Fruit fly (Drosophila melanogaster) whole organism, embryonic: ENCODE measurements around the gene Fbp2.

ENCODE experiments used
- Asciz ChIP-seq: fragments of 200-800 bp; sonication (Bioruptor generic); optimal IDR thresholded peaks from 2 replicates; lab custom pipeline; 2017; ENCODE audit warnings: missing biosample characterization, mild to moderate bottlenecking, missing genetic modification characterization, missing genetic modification reagents
- BEAF-32 ChIP-seq: fragments of 200-800 bp; sonication (Bioruptor generic); optimal IDR thresholded peaks from 3 replicates; lab custom pipeline; 2017; ENCODE audit warnings: missing biosample characterization, missing genetic modification characterization, mild to moderate bottlenecking, moderate library complexity, missing genetic modification reagents
- C15 ChIP-seq: fragments of 200-800 bp; sonication (Bioruptor generic); IDR thresholded peaks from 3 replicates; pipeline ENCODE4 v1.3.6; 2022; ENCODE audit warnings: missing biosample characterization, missing genetic modification characterization
- CG10366 ChIP-seq: fragments of 200-800 bp; sonication (Bioruptor generic); IDR thresholded peaks from 2 replicates; pipeline ENCODE4 v1.3.6; 2022; ENCODE audit warnings: missing biosample characterization, missing genetic modification characterization
- CG11504 ChIP-seq: fragments of 200-800 bp; sonication (Bioruptor generic); optimal IDR thresholded peaks from 3 replicates; lab custom pipeline; 2019; ENCODE audit warnings: missing biosample characterization, mild to moderate bottlenecking, missing genetic modification characterization, moderate library complexity
- CG11560 ChIP-seq: fragments of 200-800 bp; sonication (Bioruptor generic); IDR thresholded peaks from 3 replicates; pipeline ENCODE4 v1.3.6; 2022; ENCODE audit warnings: missing biosample characterization, missing genetic modification characterization
- CG1233 ChIP-seq: fragments of 200-800 bp; sonication (Bioruptor generic); optimal IDR thresholded peaks from 4 replicates; lab custom pipeline; 2018; ENCODE audit warnings: missing biosample characterization, mild to moderate bottlenecking, missing genetic modification characterization
- CG12659 ChIP-seq: fragments of 200-800 bp; sonication (Bioruptor generic); optimal IDR thresholded peaks from 3 replicates; lab custom pipeline; 2017; ENCODE audit warnings: mild to moderate bottlenecking, missing biosample characterization, missing genetic modification reagents, missing genetic modification characterization
- CG13624 ChIP-seq: fragments of 200-800 bp; sonication (Bioruptor generic); optimal IDR thresholded peaks from 2 replicates; lab custom pipeline; 2016; ENCODE audit warnings: missing biosample characterization, missing genetic modification characterization
- CG13894 ChIP-seq: fragments of 200-800 bp; sonication (Bioruptor generic); optimal IDR thresholded peaks from 3 replicates; lab custom pipeline; 2018; ENCODE audit warnings: missing biosample characterization, mild to moderate bottlenecking, missing genetic modification characterization, moderate library complexity
- CG14014 ChIP-seq: fragments of 200-800 bp; sonication (Bioruptor generic); IDR thresholded peaks from 2 replicates; pipeline ENCODE4 v1.3.6; 2022; ENCODE audit warnings: missing biosample characterization, missing genetic modification characterization
- CG14710 ChIP-seq: fragments of 200-800 bp; sonication (Bioruptor generic); optimal IDR thresholded peaks from 3 replicates; lab custom pipeline; 2019; ENCODE audit warnings: missing biosample characterization, mild to moderate bottlenecking, missing genetic modification characterization, moderate library complexity
- CG17361 ChIP-seq: fragments of 200-800 bp; sonication (Bioruptor generic); IDR thresholded peaks from 3 replicates; pipeline ENCODE4 v1.3.6; 2022; ENCODE audit warnings: missing biosample characterization, missing genetic modification characterization
- CG17612 ChIP-seq: fragments of 200-800 bp; sonication (Bioruptor generic); IDR thresholded peaks from 2 replicates; pipeline ENCODE4 v1.3.6; 2022; ENCODE audit warnings: missing biosample characterization, missing genetic modification characterization
- CG2120 ChIP-seq: fragments of 200-800 bp; sonication (Bioruptor generic); optimal IDR thresholded peaks from 3 replicates; lab custom pipeline; 2016; ENCODE audit warnings: missing biosample characterization, missing genetic modification characterization
- CG2199 ChIP-seq: fragments of 200-800 bp; sonication (Bioruptor generic); IDR thresholded peaks from 3 replicates; pipeline ENCODE4 v1.3.6; 2022; ENCODE audit warnings: missing biosample characterization, missing genetic modification characterization
- CG34224 ChIP-seq: fragments of 200-800 bp; sonication (Bioruptor generic); IDR thresholded peaks from 3 replicates; pipeline ENCODE4 v1.3.6; 2022; ENCODE audit warnings: missing biosample characterization, missing genetic modification characterization; ENCODE audit not compliant: partially characterized antibody
- CG42726 ChIP-seq: fragments of 200-800 bp; sonication (Bioruptor generic); IDR thresholded peaks from 2 replicates; pipeline ENCODE4 v1.3.6; 2022; ENCODE audit warnings: missing biosample characterization, missing genetic modification characterization; ENCODE audit not compliant: partially characterized antibody
- CG7271 ChIP-seq: fragments of 200-800 bp; sonication (Bioruptor generic); optimal IDR thresholded peaks from 2 replicates; lab custom pipeline; 2018; ENCODE audit warnings: missing biosample characterization, mild to moderate bottlenecking, missing genetic modification characterization, moderate library complexity
- CG7357 ChIP-seq: fragments of 200-800 bp; sonication (Bioruptor generic); IDR thresholded peaks from 3 replicates; pipeline ENCODE4 v1.3.6; 2022; ENCODE audit warnings: missing biosample characterization, missing genetic modification characterization
- CG7745 ChIP-seq: fragments of 200-800 bp; sonication (Bioruptor generic); optimal IDR thresholded peaks from 2 replicates; lab custom pipeline; 2018; ENCODE audit warnings: missing biosample characterization, mild to moderate bottlenecking, missing genetic modification characterization, moderate library complexity
- CG9876 ChIP-seq: fragments of 200-800 bp; sonication (Bioruptor generic); optimal IDR thresholded peaks from 2 replicates; lab custom pipeline; 2016; ENCODE audit warnings: missing biosample characterization, missing genetic modification characterization
- CHES-1-like ChIP-seq: fragments of 200-800 bp; sonication (Bioruptor generic); optimal IDR thresholded peaks from 2 replicates; lab custom pipeline; 2016; ENCODE audit warnings: missing biosample characterization, missing genetic modification characterization
- D ChIP-seq, 2 experiments: fragments of 200-800 bp in 1 of 2; fragments of >200 bp in 1 of 2; sonication (Bioruptor generic) in 1 of 2; optimal IDR thresholded peaks; 2 replicates in 1 of 2; 3 replicates in 1 of 2; lab custom pipeline; 2017; ENCODE audit warnings: mild to moderate bottlenecking in 1 of 2, missing biosample characterization in 1 of 2, missing genetic modification characterization in 1 of 2, missing genetic modification reagents in 1 of 2
- Dref ChIP-seq: fragments of 200-800 bp; sonication (Bioruptor generic); IDR thresholded peaks from 2 replicates; pipeline ENCODE4 v1.3.6; 2022; ENCODE audit warnings: missing biosample characterization, missing genetic modification characterization
- Hr39 ChIP-seq: fragments of >200 bp; optimal IDR thresholded peaks from 2 replicates; lab custom pipeline; 2017
- Hsf ChIP-seq: fragments of 200-800 bp; sonication (Bioruptor generic); optimal IDR thresholded peaks from 3 replicates; lab custom pipeline; 2016; ENCODE audit warnings: missing biosample characterization, missing genetic modification characterization
- Jarid2 ChIP-seq: fragments of 200-800 bp; sonication (Bioruptor generic); optimal IDR thresholded peaks from 3 replicates; lab custom pipeline; 2017; ENCODE audit warnings: mild to moderate bottlenecking, missing biosample characterization, missing genetic modification reagents, missing genetic modification characterization
- Med ChIP-seq: fragments of 200-800 bp; sonication (Bioruptor generic); peaks from one replicate; lab custom pipeline; 2016; ENCODE audit warnings: missing biosample characterization, missing genetic modification characterization, mild to moderate bottlenecking, inconsistent platforms, moderate library complexity
- Pdp1 ChIP-seq, 2 experiments: fragments of 200-800 bp; sonication (Bioruptor generic); optimal IDR thresholded peaks; 3 replicates each; lab custom pipeline; 2016; ENCODE audit warnings: missing biosample characterization in 2 of 2, missing genetic modification characterization in 2 of 2, mild to moderate bottlenecking in 1 of 2, moderate library complexity in 1 of 2
- abd-A ChIP-seq: fragments of 200-800 bp; sonication (Bioruptor generic); optimal IDR thresholded peaks from 3 replicates; lab custom pipeline; 2019; ENCODE audit warnings: missing biosample characterization, mild to moderate bottlenecking, missing genetic modification characterization, moderate library complexity
- amos ChIP-seq: fragments of 200-800 bp; sonication (Bioruptor generic); IDR thresholded peaks from 2 replicates; pipeline ENCODE4 v1.3.6; 2022; ENCODE audit warnings: missing biosample characterization, missing genetic modification characterization; ENCODE audit not compliant: partially characterized antibody
- ato ChIP-seq: fragments of 200-800 bp; sonication (Bioruptor generic); IDR thresholded peaks from 2 replicates; pipeline ENCODE4 v1.3.6; 2022; ENCODE audit warnings: missing biosample characterization, missing genetic modification characterization; ENCODE audit not compliant: partially characterized antibody
- cad ChIP-seq: fragments of >200 bp; optimal IDR thresholded peaks from 2 replicates; lab custom pipeline; 2017; ENCODE audit warnings: missing biosample characterization, missing genetic modification characterization
- corto ChIP-seq: fragments of 200-800 bp; sonication (Bioruptor generic); optimal IDR thresholded peaks from 2 replicates; lab custom pipeline; 2016; ENCODE audit warnings: missing biosample characterization, mild to moderate bottlenecking, missing genetic modification characterization, moderate library complexity
- danr ChIP-seq: fragments of 200-800 bp; sonication (Bioruptor generic); IDR thresholded peaks from 2 replicates; pipeline ENCODE4 v1.3.6; 2022; ENCODE audit warnings: missing biosample characterization, missing genetic modification characterization
- dmrt11E ChIP-seq: fragments of 200-800 bp; sonication (Bioruptor generic); optimal IDR thresholded peaks from 3 replicates; lab custom pipeline; 2018; ENCODE audit warnings: missing biosample characterization, mild to moderate bottlenecking, missing genetic modification characterization, moderate library complexity
- fd96Cb ChIP-seq: fragments of 200-800 bp; sonication (Bioruptor generic); optimal IDR thresholded peaks from 2 replicates; lab custom pipeline; 2018; ENCODE audit warnings: missing biosample characterization, mild to moderate bottlenecking, missing genetic modification characterization, moderate library complexity
- gfzf ChIP-seq: fragments of 200-800 bp; sonication (Bioruptor generic); optimal IDR thresholded peaks from 2 replicates; lab custom pipeline; 2016; ENCODE audit warnings: missing biosample characterization, mild to moderate bottlenecking, missing genetic modification characterization, moderate library complexity
- grau ChIP-seq: fragments of 200-800 bp; optimal IDR thresholded peaks from 3 replicates; lab custom pipeline; 2019; ENCODE audit warnings: missing biosample characterization, mild to moderate bottlenecking, missing genetic modification characterization, moderate library complexity
- insv ChIP-seq, 2 experiments: fragments of 200-800 bp; sonication (Bioruptor generic); optimal IDR thresholded peaks; 3 replicates each; lab custom pipeline; 2016 to 2018; ENCODE audit warnings: missing biosample characterization in 2 of 2, missing genetic modification characterization in 2 of 2
- nmo ChIP-seq: fragments of 200-800 bp; sonication (Bioruptor generic); optimal IDR thresholded peaks from 2 replicates; lab custom pipeline; 2018; ENCODE audit warnings: missing biosample characterization, mild to moderate bottlenecking, missing genetic modification characterization, moderate library complexity
- pros ChIP-seq: fragments of 200-800 bp; sonication (Bioruptor generic); optimal IDR thresholded peaks from 3 replicates; lab custom pipeline; 2019; ENCODE audit warnings: missing biosample characterization, mild to moderate bottlenecking, missing genetic modification characterization, moderate library complexity
- schlank ChIP-seq: fragments of 200-800 bp; sonication (Bioruptor generic); optimal IDR thresholded peaks from 2 replicates; lab custom pipeline; 2018; ENCODE audit warnings: missing biosample characterization, mild to moderate bottlenecking, missing genetic modification characterization
- sd ChIP-seq: fragments of 200-800 bp; sonication (Bioruptor generic); optimal IDR thresholded peaks from 3 replicates; lab custom pipeline; 2018; ENCODE audit warnings: missing biosample characterization, mild to moderate bottlenecking, missing genetic modification characterization, moderate library complexity
- sens ChIP-seq: fragments of 200-800 bp; sonication (Bioruptor generic); peaks from one replicate; lab custom pipeline; 2016; ENCODE audit warnings: missing biosample characterization, missing genetic modification characterization
- stc ChIP-seq: fragments of 200-800 bp; sonication (Bioruptor generic); IDR thresholded peaks from 2 replicates; pipeline ENCODE4 v1.3.6; 2022; ENCODE audit warnings: missing biosample characterization, missing genetic modification characterization
- tll ChIP-seq, 2 experiments: fragments of 200-800 bp in 1 of 2; fragments of >200 bp in 1 of 2; sonication (Bioruptor generic) in 1 of 2; optimal IDR thresholded peaks; 2 replicates each; lab custom pipeline; 2017 to 2019; ENCODE audit warnings: missing biosample characterization in 2 of 2, missing genetic modification characterization in 2 of 2, mild to moderate bottlenecking in 1 of 2, moderate library complexity in 1 of 2
- twi ChIP-seq: fragments of 200-800 bp; optimal IDR thresholded peaks from 2 replicates; lab custom pipeline; 2019; ENCODE audit warnings: missing biosample characterization, mild to moderate bottlenecking, missing genetic modification characterization, moderate library complexity
- zfh1 ChIP-seq: fragments of 200-800 bp; sonication (Bioruptor generic); IDR thresholded peaks from 3 replicates; pipeline ENCODE4 v1.3.6; 2022; ENCODE audit warnings: missing biosample characterization, missing genetic modification characterization

Fbp2 gene

dm6 chr2L:9454369-9455054 is 27.9 kb downstream of the Fbp2 start (continued):
- no peak for TF ChIP-seq CG13894 (tag; lab: Kevin White, UChicago)
- TF ChIP-seq CG13624 = no peak
- peak; percentile 70; the same call in 1 of the 3 replicates for TF ChIP-seq CG2199 (GFP tag; lab: Robert Waterston, UW)
- no peak for TF ChIP-seq BEAF-32 (GFP tag; lab: Kevin White, UChicago)
- no peak for TF ChIP-seq CG12659
- TF ChIP-seq tll (GFP tag; optimal IDR thresholded peaks at IDR 0.05; lab: Kevin White, UChicago) = peak in 1 of 2 experiments; percentile 85
- TF ChIP-seq CG34224 (GFP tag; lab: Robert Waterston, UW) = no peak
- peak; percentile 68 for TF ChIP-seq sens (GFP tag; lab: Kevin White, UChicago)
- peak; percentile 98 for TF ChIP-seq twi
- no peak for TF ChIP-seq Hsf (GFP tag; lab: Kevin White, UChicago)
- no peak for TF ChIP-seq ato (GFP tag; lab: Robert Waterston, UW)
- TF ChIP-seq CG11560 (tag; lab: Robert Waterston, UW) = no peak
- TF ChIP-seq stc (GFP tag; lab: Robert Waterston, UW) = no peak
- no peak for TF ChIP-seq CG7745 (tag; lab: Kevin White, UChicago)
- peak; percentile 62 for TF ChIP-seq pros (GFP tag; lab: Kevin White, UChicago)
- no peak for TF ChIP-seq CG14710 (tag; lab: Kevin White, UChicago)
- TF ChIP-seq Asciz = no peak
- TF ChIP-seq Med (GFP tag; lab: Kevin White, UChicago) = peak; percentile 1
- no peak for TF ChIP-seq CG7357
- TF ChIP-seq CG14014 (GFP tag; lab: Robert Waterston, UW) = no peak
- no peak for TF ChIP-seq zfh1 (GFP tag; lab: Robert Waterston, UW)
- TF ChIP-seq sd (tag; lab: Kevin White, UChicago) = no peak
- TF ChIP-seq amos (GFP tag; lab: Robert Waterston, UW) = peak; percentile 25; the same call in 1 of the 2 replicates
- no peak for TF ChIP-seq CG11504 (tag; lab: Kevin White, UChicago)
- TF ChIP-seq Jarid2 = no peak
- no peak for TF ChIP-seq Dref (GFP tag; lab: Robert Waterston, UW)
- no peak for TF ChIP-seq cad
- TF ChIP-seq CG2120 = no peak
- no peak for TF ChIP-seq CG17361 (GFP tag; lab: Robert Waterston, UW)
- TF ChIP-seq CG1233 (GFP tag; lab: Kevin White, UChicago) = no peak
- TF ChIP-seq danr = no peak
- TF ChIP-seq grau (tag; lab: Kevin White, UChicago) = no peak
- TF ChIP-seq insv (GFP tag; optimal IDR thresholded peaks at IDR 0.05; lab: Kevin White, UChicago) = peak in 1 of 2 experiments; percentile 76
- TF ChIP-seq dmrt11E (tag; lab: Kevin White, UChicago) = no peak
- TF ChIP-seq CG42726 (GFP tag; lab: Robert Waterston, UW) = no peak
- no peak for TF ChIP-seq abd-A

- TF ChIP-seq CG17612 (GFP tag; lab: Robert Waterston, UW) (0 out of 2 replicates have a peak, but pooled peaks have one; percentile 26), CG7271 (tag; lab: Kevin White, UChicago) (no peak), Hr39 (lab: Kevin White, UChicago) (no peak), fd96Cb (tag; lab: Kevin White, UChicago) (no peak), gfzf (no peak), corto (GFP tag; lab: Kevin White, UChicago) (no peak), nmo (peak; percentile 23), schlank (tag; lab: Kevin White, UChicago) (no peak), CHES-1-like (GFP tag; lab: Kevin White, UChicago) (no peak), Pdp1 (GFP tag; optimal IDR thresholded peaks at IDR 0.05; lab: Kevin White, UChicago) (no peak), C15 (GFP tag; lab: Robert Waterston, UW) (no peak), CG9876 (GFP tag; lab: Kevin White, UChicago) (no peak), sens (GFP tag; lab: Kevin White, UChicago) (peak; percentile 19), D (optimal IDR thresholded peaks at IDR 0.05; lab: Kevin White, UChicago) (peak; percentile 5), D (GFP tag; optimal IDR thresholded peaks at IDR 0.05; lab: Kevin White, UChicago) (no peak), CG10366 (GFP tag; lab: Robert Waterston, UW) (no peak)
Observed at dm6 chr2L:9455157-9455556, 28.6 kb downstream of the Fbp2 start.
